Fruit fly (Drosophila melanogaster): Measurements from ENCODE around the gene Septin1.

Septin1 gene

DNA sequence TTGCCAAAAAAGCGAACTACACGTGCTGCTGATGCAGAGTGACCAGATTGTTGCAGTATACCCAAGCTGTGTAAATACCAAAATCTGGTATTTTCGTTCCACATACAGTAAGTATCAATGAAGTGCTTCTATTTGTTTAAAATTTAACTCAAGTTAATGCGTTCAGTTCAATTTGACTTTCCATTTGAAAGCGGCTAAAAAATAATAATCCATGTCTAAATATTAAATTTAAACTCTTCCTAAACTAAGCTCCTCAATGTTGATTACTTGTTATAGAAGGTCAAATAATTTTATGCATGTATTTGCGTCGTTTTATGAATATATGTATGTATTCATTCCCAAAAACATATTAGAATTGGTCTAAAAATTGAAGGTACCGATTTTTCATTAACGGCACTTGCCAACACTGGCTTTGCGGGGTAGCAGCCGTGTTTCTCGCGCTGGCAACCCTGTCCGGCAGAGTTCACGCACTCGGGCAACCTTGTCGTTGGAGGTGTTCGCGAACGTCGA, 8.2 kb upstream of the Septin1 start, which contains the start of the genes peng and sol (continued):
- TF ChIP-seq Doc3 (GFP tag; IDR thresholded peaks at IDR 0.05; ENCODE audit: partially characterized antibody) = no peak
- TF ChIP-seq CG8765 (GFP tag; IDR thresholded peaks at IDR 0.05) = no peak; the same call in 1 of the 2 replicates
- no peak for TF ChIP-seq wek (GFP tag; optimal IDR thresholded peaks at IDR 0.05)
- TF ChIP-seq sim (GFP tag; IDR thresholded peaks at IDR 0.05) = no peak
- TF ChIP-seq Mad (GFP tag; optimal IDR thresholded peaks at IDR 0.05) = peak; percentile 76
- TF ChIP-seq CG2116 (GFP tag; optimal IDR thresholded peaks at IDR 0.05) = peak; percentile 61
- peak; percentile 69 for TF ChIP-seq CG18476 (GFP tag; optimal IDR thresholded peaks at IDR 0.05)
- no peak for TF ChIP-seq CG2129 (GFP tag; IDR thresholded peaks at IDR 0.05; ENCODE audit: partially characterized antibody)
- no peak for TF ChIP-seq CG11696 (GFP tag; IDR thresholded peaks at IDR 0.05)
- no peak for TF ChIP-seq CG14965 (GFP tag; optimal IDR thresholded peaks at IDR 0.05; ENCODE audit: borderline replicate concordance)
- peak; percentile 53 for TF ChIP-seq CG13123 (GFP tag; optimal IDR thresholded peaks at IDR 0.05)
- no peak for TF ChIP-seq Lim3 (GFP tag; IDR thresholded peaks at IDR 0.05)
- peak; percentile 51 for TF ChIP-seq NC2β (GFP tag; optimal IDR thresholded peaks at IDR 0.05)
- peak; percentile 45 for TF ChIP-seq gcm (GFP tag; optimal IDR thresholded peaks at IDR 0.05)
- peak; percentile 12 for TF ChIP-seq CG7271 (tag; optimal IDR thresholded peaks at IDR 0.05)
- TF ChIP-seq CG17568 (GFP tag; optimal IDR thresholded peaks at IDR 0.05) = no peak
- peak; percentile 72 for TF ChIP-seq gfzf (GFP tag; optimal IDR thresholded peaks at IDR 0.05)
- TF ChIP-seq Kr (GFP tag; optimal IDR thresholded peaks at IDR 0.05) = no peak
- TF ChIP-seq cg (GFP tag; optimal IDR thresholded peaks at IDR 0.05) = no peak
- no peak for TF ChIP-seq usp (GFP tag; optimal IDR thresholded peaks at IDR 0.05)
- peak; percentile 69 for TF ChIP-seq NfI (GFP tag; optimal IDR thresholded peaks at IDR 0.05)
- TF ChIP-seq sens-2 (GFP tag; IDR thresholded peaks at IDR 0.05) = 0 out of 2 replicates have a peak, but pooled peaks have one; percentile 4
- no peak for TF ChIP-seq CG17912 (GFP tag; optimal IDR thresholded peaks at IDR 0.05)
- peak; percentile 31 for TF ChIP-seq HmgZ (tag; optimal IDR thresholded peaks at IDR 0.05)
- TF ChIP-seq pho (GFP tag; optimal IDR thresholded peaks at IDR 0.05) = peak; percentile 77
- peak; percentile 57 for TF ChIP-seq Blimp-1 (GFP tag; optimal IDR thresholded peaks at IDR 0.05)
- peak; percentile 36 for TF ChIP-seq CG17328 (GFP tag; IDR thresholded peaks at IDR 0.05)
- no peak for TF ChIP-seq chm (GFP tag; IDR thresholded peaks at IDR 0.05)
- no peak for TF ChIP-seq sna (GFP tag; IDR thresholded peaks at IDR 0.05; ENCODE audit: partially characterized antibody)
- peak; percentile 74 for TF ChIP-seq CG13424 (tag; optimal IDR thresholded peaks at IDR 0.05)
- no peak for TF ChIP-seq CG16813 (GFP tag; IDR thresholded peaks at IDR 0.05; ENCODE audit: partially characterized antibody)
- peak; percentile 73 for TF ChIP-seq CG14441 (GFP tag; IDR thresholded peaks at IDR 0.05)
- TF ChIP-seq HLH54F (GFP tag; optimal IDR thresholded peaks at IDR 0.05) = peak; percentile 67
- TF ChIP-seq CG32767 (GFP tag; IDR thresholded peaks at IDR 0.05) = peak; percentile 52; the same call in 1 of the 2 replicates
- no peak for TF ChIP-seq Eip74EF (GFP tag; optimal IDR thresholded peaks at IDR 0.05)
- peak; percentile 18 for TF ChIP-seq nom (GFP tag; optimal IDR thresholded peaks at IDR 0.05)
- no peak for TF ChIP-seq CG43689 (GFP tag; IDR thresholded peaks at IDR 0.05)
- peak; percentile 56 for TF ChIP-seq caup (GFP tag; optimal IDR thresholded peaks at IDR 0.05; ENCODE audit: severe bottlenecking)
- TF ChIP-seq NFAT (GFP tag; IDR thresholded peaks at IDR 0.05) = no peak
- no peak for TF ChIP-seq CG3407 (GFP tag; optimal IDR thresholded peaks at IDR 0.05)
- no peak for TF ChIP-seq CG10321 (GFP tag; IDR thresholded peaks at IDR 0.05)
- TF ChIP-seq klu (GFP tag; IDR thresholded peaks at IDR 0.05) = peak; percentile 52
- peak; percentile 76 for TF ChIP-seq ind (GFP tag; optimal IDR thresholded peaks at IDR 0.05)
- peak; percentile 65 for TF ChIP-seq CG2712 (tag; optimal IDR thresholded peaks at IDR 0.05)
- no peak for TF ChIP-seq exex (tag; optimal IDR thresholded peaks at IDR 0.05)
- no peak for TF ChIP-seq br (optimal IDR thresholded peaks at IDR 0.05)
- TF ChIP-seq CG17186 (GFP tag; optimal IDR thresholded peaks at IDR 0.05) = peak; percentile 0
- no peak for TF ChIP-seq pita (GFP tag; optimal IDR thresholded peaks at IDR 0.05)
- TF ChIP-seq Oli (tag; optimal IDR thresholded peaks at IDR 0.05) = peak; percentile 63

Data from whole organism, embryonic.